Worm (Caenorhabditis elegans) whole organism, L3 larva: ENCODE measurements around the gene mthf-1.
A peak's percentile ranks its signal among the peaks of the same experiment; 100 is the strongest.

Experiments
- R02D3.7 ChIP-seq: fragments of 150-350 bp; optimal IDR thresholded peaks from 2 replicates; lab custom pipeline; 2014; ENCODE audit warnings: missing biosample characterization, missing genetic modification characterization
- ZK546.5 ChIP-seq: sonication (generic microtip); optimal IDR thresholded peaks from 2 replicates; lab custom pipeline; 2017; ENCODE audit warnings: missing biosample characterization, missing genetic modification characterization
- aly-2 ChIP-seq: fragments of 150-350 bp; optimal IDR thresholded peaks from 2 replicates; lab custom pipeline; 2014; ENCODE audit warnings: missing biosample characterization, missing genetic modification characterization
- ama-1 ChIP-seq: fragments of 150-350 bp; optimal IDR thresholded peaks from 2 replicates; lab custom pipeline; 2018
- ceh-16 ChIP-seq: sonication (generic microtip); optimal IDR thresholded peaks from 2 replicates; lab custom pipeline; 2017; ENCODE audit warnings: missing biosample characterization, missing genetic modification characterization
- ceh-28 ChIP-seq: fragments of 150-350 bp; optimal IDR thresholded peaks from 2 replicates; lab custom pipeline; 2014; ENCODE audit warnings: missing biosample characterization, missing genetic modification reagents, missing genetic modification characterization
- ceh-82 ChIP-seq: fragments of 150-350 bp; optimal IDR thresholded peaks from 2 replicates; lab custom pipeline; 2014; ENCODE audit warnings: missing biosample characterization, missing genetic modification characterization
- ceh-9 ChIP-seq: sonication (generic microtip); optimal IDR thresholded peaks from 2 replicates; lab custom pipeline; 2018; ENCODE audit warnings: missing biosample characterization, missing genetic modification characterization
- daf-12 ChIP-seq: fragments of 150-350 bp; optimal IDR thresholded peaks from 2 replicates; lab custom pipeline; 2014; ENCODE audit warnings: missing biosample characterization, missing genetic modification reagents, missing genetic modification characterization
- egl-27 ChIP-seq: sonication (generic microtip); optimal IDR thresholded peaks from 4 replicates; lab custom pipeline; 2017; ENCODE audit warnings: missing biosample characterization, missing genetic modification reagents, missing genetic modification characterization
- egl-5 ChIP-seq: fragments of 150-350 bp; optimal IDR thresholded peaks from 2 replicates; lab custom pipeline; 2017; ENCODE audit warnings: missing biosample characterization, missing genetic modification reagents, missing genetic modification characterization, inconsistent platforms
- elt-1 ChIP-seq: fragments of 150-350 bp; optimal IDR thresholded peaks from 2 replicates; lab custom pipeline; 2014; ENCODE audit warnings: missing biosample characterization, missing genetic modification characterization
- elt-2 ChIP-seq: sonication (generic microtip); optimal IDR thresholded peaks from 2 replicates; lab custom pipeline; 2016; ENCODE audit warnings: missing genetic modification reagents, mild to moderate bottlenecking, missing genetic modification characterization, missing compliant biosample characterization
- elt-3 ChIP-seq, 3 experiments: fragments of 150-350 bp in 1 of 3; sonication (generic microtip) in 2 of 3; optimal IDR thresholded peaks; 2 replicates in 2 of 3; 4 replicates in 1 of 3; lab custom pipeline; 2014 to 2017; ENCODE audit warnings: missing biosample characterization in 3 of 3, missing genetic modification characterization in 3 of 3
- eor-1 ChIP-seq, 2 experiments: fragments of 150-350 bp; optimal IDR thresholded peaks; 2 replicates each; lab custom pipeline; 2014 to 2018; ENCODE audit warnings: missing biosample characterization in 2 of 2, missing genetic modification characterization in 2 of 2
- fkh-10 ChIP-seq: sonication (generic microtip); optimal IDR thresholded peaks from 2 replicates; lab custom pipeline; 2017; ENCODE audit warnings: missing biosample characterization, missing genetic modification reagents, missing genetic modification characterization
- fkh-2 ChIP-seq: fragments of 150-350 bp; optimal IDR thresholded peaks from 2 replicates; lab custom pipeline; 2014; ENCODE audit warnings: missing biosample characterization, missing genetic modification reagents, missing genetic modification characterization
- fos-1 ChIP-seq: fragments of 150-350 bp; optimal IDR thresholded peaks from 2 replicates; lab custom pipeline; 2014; ENCODE audit warnings: missing biosample characterization, missing genetic modification characterization
- hmg-11 ChIP-seq: sonication (generic microtip); optimal IDR thresholded peaks from 2 replicates; lab custom pipeline; 2016; ENCODE audit warnings: missing genetic modification characterization, missing compliant biosample characterization
- jun-1 ChIP-seq: fragments of 150-350 bp; optimal IDR thresholded peaks from 2 replicates; lab custom pipeline; 2014; ENCODE audit warnings: missing biosample characterization, missing genetic modification reagents, missing genetic modification characterization
- lin-15B ChIP-seq: fragments of 150-350 bp; optimal IDR thresholded peaks from 2 replicates; lab custom pipeline; 2014; ENCODE audit warnings: missing biosample characterization, missing genetic modification characterization
- lin-39 ChIP-seq: fragments of 150-350 bp; optimal IDR thresholded peaks from 2 replicates; lab custom pipeline; 2018; ENCODE audit warnings: missing biosample characterization, missing genetic modification reagents, missing genetic modification characterization
- lsy-12 ChIP-seq: sonication (generic microtip); optimal IDR thresholded peaks from 2 replicates; lab custom pipeline; 2016; ENCODE audit warnings: mild to moderate bottlenecking, missing genetic modification characterization, missing compliant biosample characterization
- mdl-1 ChIP-seq: fragments of 150-350 bp; optimal IDR thresholded peaks from 2 replicates; lab custom pipeline; 2014; ENCODE audit warnings: missing biosample characterization, missing genetic modification characterization
- mml-1 ChIP-seq: fragments of 150-350 bp; sonication (generic microtip); optimal IDR thresholded peaks from 3 replicates; lab custom pipeline; 2014; ENCODE audit warnings: missing biosample characterization, missing genetic modification characterization
- nfya-1 ChIP-seq: sonication (generic microtip); optimal IDR thresholded peaks from 2 replicates; lab custom pipeline; 2017; ENCODE audit warnings: missing genetic modification characterization, mild to moderate bottlenecking, missing compliant biosample characterization, antibody characterized with exemption, moderate library complexity; ENCODE audit not compliant: insufficient read depth
- nhr-11 ChIP-seq: fragments of 150-350 bp; optimal IDR thresholded peaks from 2 replicates; lab custom pipeline; 2014; ENCODE audit warnings: missing biosample characterization, missing genetic modification characterization
- nhr-12 ChIP-seq: fragments of 150-350 bp; optimal IDR thresholded peaks from 2 replicates; lab custom pipeline; 2014; ENCODE audit warnings: missing biosample characterization, missing genetic modification characterization
- nhr-23 ChIP-seq: fragments of 150-350 bp; optimal IDR thresholded peaks from 2 replicates; lab custom pipeline; 2014; ENCODE audit warnings: missing biosample characterization, missing genetic modification reagents, missing genetic modification characterization
- nhr-237 ChIP-seq: fragments of 150-350 bp; optimal IDR thresholded peaks from 2 replicates; lab custom pipeline; 2014; ENCODE audit warnings: missing biosample characterization, missing genetic modification characterization
- nhr-25 ChIP-seq: sonication (generic microtip); optimal IDR thresholded peaks from 2 replicates; lab custom pipeline; 2017; ENCODE audit warnings: missing biosample characterization, missing genetic modification characterization
- nhr-28 ChIP-seq: fragments of 150-350 bp; optimal IDR thresholded peaks from 2 replicates; lab custom pipeline; 2014; ENCODE audit warnings: missing biosample characterization, missing genetic modification characterization
- nhr-43 ChIP-seq: sonication (generic microtip); optimal IDR thresholded peaks from 2 replicates; lab custom pipeline; 2016; ENCODE audit warnings: mild to moderate bottlenecking, missing genetic modification characterization, missing compliant biosample characterization; ENCODE audit not compliant: poor library complexity, severe bottlenecking
- nhr-67 ChIP-seq: fragments of 150-350 bp; optimal IDR thresholded peaks from 2 replicates; lab custom pipeline; 2014; ENCODE audit warnings: missing biosample characterization, missing genetic modification characterization
- nhr-76 ChIP-seq: fragments of 150-350 bp; sonication (generic microtip); optimal IDR thresholded peaks from 5 replicates; lab custom pipeline; 2014; ENCODE audit warnings: missing biosample characterization, missing genetic modification characterization
- nhr-77 ChIP-seq: fragments of 150-350 bp; optimal IDR thresholded peaks from 2 replicates; lab custom pipeline; 2014; ENCODE audit warnings: missing biosample characterization, missing genetic modification characterization
- pha-4 ChIP-seq: fragments of 150-350 bp; optimal IDR thresholded peaks from 2 replicates; lab custom pipeline; 2014; ENCODE audit warnings: missing biosample characterization, missing genetic modification reagents, missing genetic modification characterization
- pqm-1 ChIP-seq: fragments of 150-350 bp; optimal IDR thresholded peaks from 2 replicates; lab custom pipeline; 2017; ENCODE audit warnings: missing biosample characterization, missing genetic modification characterization, inconsistent platforms
- sea-2 ChIP-seq: fragments of 150-350 bp; sonication (generic microtip); optimal IDR thresholded peaks from 4 replicates; lab custom pipeline; 2014; ENCODE audit warnings: missing biosample characterization, missing genetic modification reagents, missing genetic modification characterization
- skn-1 ChIP-seq: fragments of 150-350 bp; optimal IDR thresholded peaks from 2 replicates; lab custom pipeline; 2014; ENCODE audit warnings: missing biosample characterization, missing genetic modification characterization
- snpc-4 ChIP-seq: fragments of 150-350 bp; optimal IDR thresholded peaks from 2 replicates; lab custom pipeline; 2014; ENCODE audit warnings: missing biosample characterization, missing genetic modification characterization
- tbx-2 ChIP-seq: sonication (generic microtip); optimal IDR thresholded peaks from 2 replicates; lab custom pipeline; 2016; ENCODE audit warnings: mild to moderate bottlenecking, missing genetic modification characterization, missing compliant biosample characterization
- unc-39 ChIP-seq: sonication (generic microtip); optimal IDR thresholded peaks from 4 replicates; lab custom pipeline; 2017; ENCODE audit warnings: missing biosample characterization, missing genetic modification characterization
- unc-62 ChIP-seq: fragments of 150-350 bp; sonication (generic microtip); optimal IDR thresholded peaks from 4 replicates; lab custom pipeline; 2014; ENCODE audit warnings: missing biosample characterization, missing genetic modification reagents, missing genetic modification characterization
- zag-1 ChIP-seq: fragments of 150-350 bp; optimal IDR thresholded peaks from 2 replicates; lab custom pipeline; 2014; ENCODE audit warnings: missing biosample characterization, missing genetic modification characterization
- ztf-11 ChIP-seq: fragments of 150-350 bp; optimal IDR thresholded peaks from 2 replicates; lab custom pipeline; 2014; ENCODE audit warnings: missing biosample characterization, missing genetic modification characterization
- ztf-4 ChIP-seq: fragments of 150-350 bp; optimal IDR thresholded peaks from 2 replicates; lab custom pipeline; 2014; ENCODE audit warnings: missing biosample characterization, missing genetic modification characterization

mthf-1 gene

ce11 chrII:7776715-7777114 lies 908 bp downstream of the mthf-1 start:
- TF ChIP-seq egl-27, result no peak
- TF ChIP-seq eor-1 (tag; optimal IDR thresholded peaks at IDR 0.05; lab: Kevin White, UChicago), result no peak
- no peak for TF ChIP-seq R02D3.7 (tag; lab: Kevin White, UChicago)
- TF ChIP-seq fkh-10, result no peak
- TF ChIP-seq mdl-1 (tag; lab: Kevin White, UChicago), result no peak
- TF ChIP-seq nhr-237 (tag; lab: Kevin White, UChicago), result no peak
- no peak for TF ChIP-seq ceh-28 (tag; lab: Kevin White, UChicago)
- TF ChIP-seq ceh-16 (tag; lab: Kevin White, UChicago), result no peak
- no peak for TF ChIP-seq fkh-2 (tag; lab: Kevin White, UChicago)
- TF ChIP-seq nhr-67, result no peak
- TF ChIP-seq fos-1 (tag; lab: Kevin White, UChicago), result no peak
- TF ChIP-seq aly-2 (tag; lab: Kevin White, UChicago), result no peak
- TF ChIP-seq zag-1 (tag; lab: Kevin White, UChicago), result no peak
- TF ChIP-seq jun-1, result peak; percentile 22
- no peak for TF ChIP-seq nhr-12 (tag; lab: Kevin White, UChicago)
- TF ChIP-seq tbx-2 (tag; lab: Kevin White, UChicago), result no peak
- no peak for TF ChIP-seq mml-1 (tag; lab: Kevin White, UChicago)
- no peak for TF ChIP-seq lin-39
- TF ChIP-seq nhr-23 (tag; lab: Kevin White, UChicago), result peak; percentile 53
- no peak for TF ChIP-seq nhr-76
- TF ChIP-seq egl-5, result no peak
- TF ChIP-seq nhr-43 (tag; lab: Kevin White, UChicago), result peak; percentile 45
- peak; percentile 89 for TF ChIP-seq pqm-1 (tag; lab: Kevin White, UChicago)
- TF ChIP-seq nhr-77 (tag; lab: Kevin White, UChicago), result no peak
- TF ChIP-seq skn-1 (tag; lab: Kevin White, UChicago), result no peak
- TF ChIP-seq lsy-12, result no peak
- peak; percentile 89 for TF ChIP-seq elt-2 (tag; lab: Kevin White, UChicago)
- TF ChIP-seq daf-12 (tag; lab: Kevin White, UChicago), result no peak
- no peak for TF ChIP-seq nhr-11
- TF ChIP-seq elt-1 (tag; lab: Kevin White, UChicago), result peak; percentile 41
- no peak for TF ChIP-seq sea-2
- peak; percentile 25 for TF ChIP-seq nhr-25 (tag; lab: Kevin White, UChicago)
- TF ChIP-seq unc-62 (GFP tag; lab: Kevin White, UChicago), result no peak
- no peak for TF ChIP-seq nhr-28
- no peak for TF ChIP-seq ztf-4
- TF ChIP-seq pha-4, result no peak
- no peak for TF ChIP-seq hmg-11
- TF ChIP-seq unc-39 (tag; lab: Kevin White, UChicago), result no peak
- no peak for TF ChIP-seq ceh-82 (tag; lab: Kevin White, UChicago)
- TF ChIP-seq lin-15B, result no peak
- no peak for TF ChIP-seq nfya-1
- TF ChIP-seq ZK546.5 (tag; lab: Kevin White, UChicago), result no peak
- peak in 2 of 3 experiments; percentile 89 to 90 for TF ChIP-seq elt-3 (tag; optimal IDR thresholded peaks at IDR 0.05; lab: Kevin White, UChicago)
- no peak for TF ChIP-seq ztf-11 (tag; lab: Kevin White, UChicago)
- TF ChIP-seq snpc-4 (tag; lab: Kevin White, UChicago), result no peak
- no peak for TF ChIP-seq ceh-9 (tag; lab: Kevin White, UChicago)
- TF ChIP-seq ama-1 (lab: Kevin White, UChicago), result no peak
- TF ChIP-seq, all 47 proteins: peak for 8

ce11 chrII:7776232-7776631 lies 1.4 kb downstream of the mthf-1 start:
- TF ChIP-seq nhr-23 (tag; lab: Kevin White, UChicago) (peak; percentile 12), nhr-43 (tag; lab: Kevin White, UChicago) (peak; percentile 63), ceh-28 (tag; lab: Kevin White, UChicago) (no peak)
